Fruit fly (Drosophila melanogaster) whole organism, wandering third instar larva: ENCODE data around the gene CG9095.

ENCODE experiments used
- Abd-B ChIP-seq: fragments of >200 bp; optimal IDR thresholded peaks from 2 replicates; lab custom pipeline; 2017; ENCODE audit warnings: missing biosample characterization, missing genetic modification characterization
- CG9705 ChIP-seq: fragments of 200-800 bp; sonication (Bioruptor generic); optimal IDR thresholded peaks from 2 replicates; lab custom pipeline; 2018; ENCODE audit warnings: missing biosample characterization, mild to moderate bottlenecking, missing genetic modification characterization
- Dfd ChIP-seq: fragments of >200 bp; optimal IDR thresholded peaks from 2 replicates; lab custom pipeline; 2017; ENCODE audit warnings: missing biosample characterization, missing genetic modification characterization
- Dif ChIP-seq: fragments of 200-275, 200-300 bp; sonication (Bioruptor generic); optimal IDR thresholded peaks from 2 replicates; lab custom pipeline; 2018; ENCODE audit warnings: missing biosample characterization, missing genetic modification characterization; ENCODE audit not compliant: partially characterized antibody
- GATAd ChIP-seq: sonication (Bioruptor generic); optimal IDR thresholded peaks from 2 replicates; lab custom pipeline; 2016; ENCODE audit warnings: missing biosample characterization, missing genetic modification characterization
- HLH106 ChIP-seq: fragments of 200-800 bp; optimal IDR thresholded peaks from 3 replicates; lab custom pipeline; 2019; ENCODE audit warnings: missing biosample characterization, mild to moderate bottlenecking, missing genetic modification characterization, moderate library complexity
- Hr83 ChIP-seq: fragments of 200-300 bp; sonication (Bioruptor generic); optimal IDR thresholded peaks from 2 replicates; lab custom pipeline; 2016; ENCODE audit warnings: missing biosample characterization, mild to moderate bottlenecking, missing genetic modification characterization, moderate library complexity; ENCODE audit not compliant: poor library complexity, severe bottlenecking
- Myc ChIP-seq: fragments of >200 bp; optimal IDR thresholded peaks from 2 replicates; lab custom pipeline; 2017
- N ChIP-seq: fragments of >200 bp; optimal IDR thresholded peaks from 2 replicates; lab custom pipeline; 2018; ENCODE audit warnings: missing biosample characterization, missing external identifiers, missing genetic modification characterization
- OdsH ChIP-seq: fragments of 200-800 bp; sonication (Bioruptor generic); optimal IDR thresholded peaks from 2 replicates; lab custom pipeline; 2016; ENCODE audit warnings: missing biosample characterization, mild to moderate bottlenecking, missing genetic modification characterization
- Rel ChIP-seq, 2 experiments: fragments of 200-800 bp; sonication (Bioruptor generic) in 1 of 2; optimal IDR thresholded peaks; 2 replicates in 1 of 2; 3 replicates in 1 of 2; lab custom pipeline; 2016 to 2019; ENCODE audit warnings: mild to moderate bottlenecking in 2 of 2, missing biosample characterization in 2 of 2, missing genetic modification characterization in 2 of 2, moderate library complexity in 1 of 2
- Sp1 ChIP-seq: fragments of 200-800 bp; sonication (Bioruptor generic); optimal IDR thresholded peaks from 3 replicates; lab custom pipeline; 2019; ENCODE audit warnings: missing biosample characterization, mild to moderate bottlenecking, missing genetic modification characterization, moderate library complexity
- Vsx2 ChIP-seq: fragments of 200-300, 225-300 bp; sonication (Bioruptor generic); optimal IDR thresholded peaks from 2 replicates; lab custom pipeline; 2018; ENCODE audit warnings: missing biosample characterization, missing genetic modification characterization; ENCODE audit not compliant: partially characterized antibody
- brk ChIP-seq: fragments of 200-800 bp; sonication (Bioruptor generic); optimal IDR thresholded peaks from 2 replicates; lab custom pipeline; 2016; ENCODE audit warnings: missing biosample characterization, mild to moderate bottlenecking, missing genetic modification characterization
- dl ChIP-seq, 2 experiments: fragments of 175-275, 200-275 bp in 1 of 2; fragments of 200-275 bp in 1 of 2; sonication (Bioruptor generic); optimal IDR thresholded peaks; lab custom pipeline; 2018; ENCODE audit warnings: mild to moderate bottlenecking in 2 of 2, missing biosample characterization in 2 of 2, missing genetic modification characterization in 2 of 2, moderate library complexity in 2 of 2; ENCODE audit not compliant: partially characterized antibody in 2 of 2, insufficient read depth in 1 of 2
- ey ChIP-seq: fragments of 200-800 bp; sonication (Bioruptor generic); optimal IDR thresholded peaks from 2 replicates; lab custom pipeline; 2016; ENCODE audit warnings: missing biosample characterization, missing genetic modification characterization
- foxo ChIP-seq, 2 experiments: fragments of 200-800 bp; sonication (Bioruptor generic); optimal IDR thresholded peaks; 2 replicates in 1 of 2; 3 replicates in 1 of 2; lab custom pipeline; 2016 to 2017; ENCODE audit warnings: missing biosample characterization in 2 of 2, missing genetic modification characterization in 2 of 2
- fru ChIP-seq: fragments of 200-800 bp; sonication (Bioruptor generic); optimal IDR thresholded peaks from 3 replicates; lab custom pipeline; 2016; ENCODE audit warnings: missing biosample characterization, mild to moderate bottlenecking, missing genetic modification characterization
- h ChIP-seq: fragments of 200-800 bp; sonication (Bioruptor generic); optimal IDR thresholded peaks from 3 replicates; lab custom pipeline; 2016; ENCODE audit warnings: missing biosample characterization, mild to moderate bottlenecking, missing genetic modification characterization
- jim ChIP-seq: fragments of 175-275, 200-325 bp; sonication (Bioruptor generic); optimal IDR thresholded peaks from 2 replicates; lab custom pipeline; 2016; ENCODE audit warnings: missing biosample characterization, mild to moderate bottlenecking, missing genetic modification characterization
- lola ChIP-seq: fragments of >200 bp; optimal IDR thresholded peaks from 2 replicates; lab custom pipeline; 2017; ENCODE audit warnings: missing biosample characterization, missing genetic modification characterization
- pan ChIP-seq: fragments of >200 bp; optimal IDR thresholded peaks from 2 replicates; lab custom pipeline; 2017
- rgr ChIP-seq: fragments of 200-800 bp; sonication (Bioruptor generic); optimal IDR thresholded peaks from 3 replicates; lab custom pipeline; 2016; ENCODE audit warnings: missing biosample characterization, mild to moderate bottlenecking, missing genetic modification characterization
- sage ChIP-seq: fragments of 200-800 bp; sonication (Bioruptor generic); optimal IDR thresholded peaks from 2 replicates; lab custom pipeline; 2016; ENCODE audit warnings: missing biosample characterization, mild to moderate bottlenecking, missing genetic modification characterization
- sv ChIP-seq: fragments of 200-800 bp; sonication (Bioruptor generic); optimal IDR thresholded peaks from 3 replicates; lab custom pipeline; 2016; ENCODE audit warnings: missing biosample characterization, missing genetic modification characterization
- tai ChIP-seq: sonication (Bioruptor generic); optimal IDR thresholded peaks from 2 replicates; lab custom pipeline; 2016; ENCODE audit warnings: missing biosample characterization, missing genetic modification characterization
- usp ChIP-seq: fragments of >200 bp; optimal IDR thresholded peaks from 2 replicates; lab custom pipeline; 2017; ENCODE audit warnings: missing biosample characterization, missing genetic modification characterization
- woc ChIP-seq: sonication (Bioruptor generic); optimal IDR thresholded peaks from 2 replicates; lab custom pipeline; 2016; ENCODE audit warnings: missing biosample characterization, mild to moderate bottlenecking, missing genetic modification characterization

The CG9095 gene

DNA sequence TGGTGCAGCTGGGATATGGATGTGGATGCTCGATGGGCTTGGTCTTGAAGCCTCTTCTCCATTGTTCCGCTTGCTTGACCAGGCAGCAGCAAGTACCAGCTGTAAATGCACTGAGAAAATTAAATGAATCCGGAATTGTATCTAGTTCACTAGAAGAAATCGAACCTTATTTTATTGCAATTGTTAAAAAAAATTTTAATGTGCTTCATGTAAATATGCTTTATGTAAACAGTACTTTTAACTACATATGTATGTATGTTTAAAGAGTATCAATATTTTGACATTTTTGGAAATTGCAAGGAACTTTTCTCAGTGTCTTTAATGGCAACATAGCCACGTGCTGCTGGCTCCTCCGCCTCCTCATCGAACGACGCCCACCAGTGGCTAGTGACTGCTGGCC is 1.9 kb upstream of the CG9095 start:
- TF ChIP-seq CG9705 (GFP tag; lab: Kevin White, UChicago) (no peak), Dfd (GFP tag; lab: Kevin White, UChicago) (no peak)

- no peak for TF ChIP-seq Myc (lab: Kevin White, UChicago)
- TF ChIP-seq dl (GFP tag; optimal IDR thresholded peaks at IDR 0.05; lab: Kevin White, UChicago; ENCODE audit: insufficient read depth in 1 of 2, partially characterized antibody in 2 of 2), result no peak
- no peak for TF ChIP-seq Dif (GFP tag; lab: Kevin White, UChicago)
- TF ChIP-seq h (GFP tag; lab: Kevin White, UChicago), result no peak
- TF ChIP-seq foxo (GFP tag; optimal IDR thresholded peaks at IDR 0.05; lab: Kevin White, UChicago), result no peak
- TF ChIP-seq sv (GFP tag; lab: Kevin White, UChicago), result no peak
- TF ChIP-seq GATAd (GFP tag; lab: Kevin White, UChicago), result no peak
- no peak for TF ChIP-seq Abd-B
- TF ChIP-seq fru (GFP tag; lab: Kevin White, UChicago), result no peak
- TF ChIP-seq HLH106 (tag; lab: Kevin White, UChicago), result no peak
- TF ChIP-seq ey (GFP tag; lab: Kevin White, UChicago), result no peak
- no peak for TF ChIP-seq N (GFP tag; lab: Kevin White, UChicago)
- no peak for TF ChIP-seq tai (GFP tag; lab: Kevin White, UChicago)
- TF ChIP-seq pan (lab: Kevin White, UChicago), result no peak
- TF ChIP-seq Sp1 (GFP tag; lab: Kevin White, UChicago), result no peak
- no peak for TF ChIP-seq woc
- TF ChIP-seq, all 38 proteins: peak for 0
Observed at dm6 chrX:15163395-15163794, 370 bp upstream of the CG9095 start.

dm6 chrX:15162068-15162467 is 957 bp downstream of the CG9095 start:
- TF ChIP-seq sage (GFP tag; lab: Kevin White, UChicago) (no peak), Sp1 (GFP tag; lab: Kevin White, UChicago) (no peak), HLH106 (tag; lab: Kevin White, UChicago) (no peak), ey (GFP tag; lab: Kevin White, UChicago) (no peak)

dm6 chrX:15157230-15157629 is 5.8 kb downstream of the CG9095 start:
- TF ChIP-seq Abd-B, result no peak
- TF ChIP-seq usp (GFP tag; lab: Kevin White, UChicago), result no peak
- TF ChIP-seq Myc (lab: Kevin White, UChicago), result no peak
- TF ChIP-seq Rel (GFP tag; optimal IDR thresholded peaks at IDR 0.05; lab: Kevin White, UChicago), result no peak
- TF ChIP-seq Rel (tag; optimal IDR thresholded peaks at IDR 0.05; lab: Kevin White, UChicago), result no peak
- TF ChIP-seq rgr (GFP tag; lab: Kevin White, UChicago), result no peak
- no peak for TF ChIP-seq tai (GFP tag; lab: Kevin White, UChicago)
- TF ChIP-seq CG9705 (GFP tag; lab: Kevin White, UChicago), result no peak
- no peak for TF ChIP-seq sv (GFP tag; lab: Kevin White, UChicago)
- TF ChIP-seq lola, result no peak
- no peak for TF ChIP-seq OdsH (GFP tag; lab: Kevin White, UChicago)

- TF ChIP-seq tai (GFP tag; lab: Kevin White, UChicago), result no peak
- no peak for TF ChIP-seq Vsx2 (GFP tag; lab: Kevin White, UChicago)
Observed at dm6 chrX:15156286-15156685, 6.7 kb downstream of the CG9095 start.

DNA sequence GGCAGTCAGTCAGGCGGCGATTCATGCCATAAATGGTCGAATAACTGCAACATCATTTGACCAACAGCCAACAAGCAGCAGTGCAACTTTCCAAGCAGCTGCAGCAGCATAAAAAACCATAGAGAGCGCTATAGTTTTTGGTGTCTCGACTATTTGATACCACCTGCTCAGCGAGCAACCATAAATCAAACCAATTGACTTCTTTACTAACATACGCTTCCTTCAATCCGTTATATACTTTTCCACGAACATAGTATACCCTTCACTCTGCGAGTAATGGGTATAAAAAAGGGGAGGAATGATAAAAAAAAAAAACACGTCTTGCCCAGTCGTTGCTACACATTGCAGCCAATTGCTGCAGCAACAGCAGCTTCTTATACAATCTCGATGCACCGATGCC is 11.0 kb downstream of the CG9095 start:
- TF ChIP-seq foxo (GFP tag; optimal IDR thresholded peaks at IDR 0.05; lab: Kevin White, UChicago) (no peak), brk (GFP tag; lab: Kevin White, UChicago) (no peak), jim (no peak), OdsH (GFP tag; lab: Kevin White, UChicago) (no peak), Sp1 (GFP tag; lab: Kevin White, UChicago) (no peak)

DNA sequence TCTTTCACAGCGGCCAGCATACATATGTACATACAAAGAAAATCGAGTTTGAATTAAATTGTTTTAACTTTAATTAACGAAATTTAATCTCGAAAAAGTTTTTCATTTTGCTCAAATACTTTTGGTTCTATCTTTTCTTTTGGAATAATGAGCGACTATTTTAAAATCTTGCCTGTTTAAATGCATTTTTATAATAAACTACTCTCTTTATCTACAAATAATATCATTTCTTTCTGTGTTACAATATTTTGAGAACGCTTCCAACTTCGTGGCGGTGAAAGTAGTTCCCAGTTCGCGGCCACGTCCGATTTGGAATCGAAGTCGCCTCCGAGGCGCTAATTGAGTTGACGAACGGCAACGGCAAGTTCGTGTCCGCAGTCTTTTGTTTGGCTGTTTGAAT is 12.8 kb downstream of the CG9095 start:
- TF ChIP-seq Hr83 (no peak), Abd-B (no peak), tai (GFP tag; lab: Kevin White, UChicago) (no peak), fru (GFP tag; lab: Kevin White, UChicago) (no peak), brk (GFP tag; lab: Kevin White, UChicago) (no peak), CG9705 (GFP tag; lab: Kevin White, UChicago) (no peak), rgr (GFP tag; lab: Kevin White, UChicago) (no peak), Dfd (GFP tag; lab: Kevin White, UChicago) (no peak), N (GFP tag; lab: Kevin White, UChicago) (no peak), h (GFP tag; lab: Kevin White, UChicago) (no peak), sage (GFP tag; lab: Kevin White, UChicago) (no peak), HLH106 (tag; lab: Kevin White, UChicago) (no peak), lola (no peak)
